Fruit fly (Drosophila melanogaster) whole organism, pupa: ENCODE data around the gene Cp16.

Experiments used
- CG12605 ChIP-seq: fragments of 200-800 bp; sonication (Bioruptor generic); IDR thresholded peaks from 2 replicates; pipeline ENCODE4 v1.3.6; 2022; ENCODE audit warnings: missing biosample characterization, missing genetic modification characterization
- CG13204 ChIP-seq: fragments of 200-800 bp; sonication (Bioruptor generic); optimal IDR thresholded peaks from 2 replicates; lab custom pipeline; 2018; ENCODE audit warnings: missing biosample characterization, mild to moderate bottlenecking, missing genetic modification characterization, moderate library complexity
- CG14655 ChIP-seq: fragments of 200-800 bp; sonication (Bioruptor generic); optimal IDR thresholded peaks from 3 replicates; lab custom pipeline; 2017; ENCODE audit warnings: mild to moderate bottlenecking, missing biosample characterization, missing genetic modification reagents, missing genetic modification characterization
- CG15710 ChIP-seq: fragments of 200-800 bp; sonication (Bioruptor generic); optimal IDR thresholded peaks from 2 replicates; lab custom pipeline; 2018; ENCODE audit warnings: missing biosample characterization, mild to moderate bottlenecking, missing genetic modification characterization, moderate library complexity
- CG17806 ChIP-seq: fragments of 200-800 bp; sonication (Bioruptor generic); optimal IDR thresholded peaks from 2 replicates; lab custom pipeline; 2018; ENCODE audit warnings: missing biosample characterization, mild to moderate bottlenecking, missing genetic modification characterization, moderate library complexity
- EcR ChIP-seq: fragments of 200-800 bp; sonication (Bioruptor generic); optimal IDR thresholded peaks from 3 replicates; lab custom pipeline; 2019; ENCODE audit warnings: missing biosample characterization, missing genetic modification characterization, mild to moderate bottlenecking, moderate library complexity, missing genetic modification reagents
- Ets98B ChIP-seq: fragments of 200-800 bp; sonication (Bioruptor generic); IDR thresholded peaks from 2 replicates; pipeline ENCODE4 v1.3.6; 2022; ENCODE audit warnings: missing biosample characterization, missing genetic modification characterization
- Pif1A ChIP-seq: fragments of 200-800 bp; sonication (Bioruptor generic); optimal IDR thresholded peaks from 3 replicates; lab custom pipeline; 2016; ENCODE audit warnings: missing biosample characterization, missing genetic modification characterization
- gl ChIP-seq: fragments of 200-800 bp; sonication (Bioruptor generic); optimal IDR thresholded peaks from 2 replicates; lab custom pipeline; 2018; ENCODE audit warnings: missing biosample characterization, mild to moderate bottlenecking, missing genetic modification characterization
- rn ChIP-seq: fragments of 200-800 bp; sonication (Bioruptor generic); IDR thresholded peaks from 2 replicates; pipeline ENCODE4 v1.3.6; 2022; ENCODE audit warnings: missing biosample characterization, missing genetic modification characterization

DNA sequence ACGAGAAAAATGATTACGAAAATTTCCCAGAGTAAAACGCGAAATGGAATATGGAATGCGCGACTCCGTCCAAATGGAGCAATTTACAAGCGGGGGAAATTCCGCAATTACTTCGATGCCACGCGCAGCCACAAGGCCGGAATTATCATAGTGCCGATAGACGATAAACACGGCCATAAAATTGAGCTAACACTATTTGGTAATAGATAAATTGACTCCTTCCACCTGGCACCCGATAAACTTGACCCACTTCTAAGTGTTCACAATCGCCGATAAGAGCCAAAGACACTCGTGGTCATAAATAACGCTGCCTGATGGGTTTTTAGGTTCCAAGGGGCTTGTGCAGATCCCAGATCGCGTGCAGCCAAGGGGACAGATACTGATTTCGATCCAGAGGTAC is 24.7 kb upstream of the Cp16 start:
- TF ChIP-seq EcR (GFP tag; lab: Kevin White, UChicago) (no peak), CG12605 (GFP tag; lab: Robert Waterston, UW) (no peak), Pif1A (GFP tag; lab: Kevin White, UChicago) (no peak), CG14655 (GFP tag; lab: Kevin White, UChicago) (no peak), CG17806 (no peak), CG15710 (tag; lab: Kevin White, UChicago) (no peak), CG13204 (no peak), rn (GFP tag; lab: Robert Waterston, UW) (no peak), gl (tag; lab: Kevin White, UChicago) (no peak), Ets98B (GFP tag; lab: Robert Waterston, UW) (no peak)
